Worm (Caenorhabditis elegans) whole organism, L4 larva: ENCODE data around the gene nfki-1.
A peak's percentile ranks its signal among the peaks of the same experiment; 100 is the strongest.

Experiments
- D1046.2 ChIP-seq: fragments of 200-800 bp; sonication (Bioruptor generic); IDR thresholded peaks from 2 replicates; pipeline ENCODE4 v1.3.6; 2022; ENCODE audit warnings: missing genetic modification characterization, missing compliant biosample characterization
- F10B5.3 ChIP-seq: sonication (generic microtip); optimal IDR thresholded peaks from 2 replicates; lab custom pipeline; 2016; ENCODE audit warnings: mild to moderate bottlenecking, missing genetic modification characterization, missing compliant biosample characterization
- F26F4.8 ChIP-seq: fragments of 200-800 bp; sonication (Bioruptor generic); conservative IDR thresholded peaks from 2 replicates; pipeline ENCODE4 v1.3.6; 2022; ENCODE audit warnings: missing genetic modification characterization, missing compliant biosample characterization
- F37D6.2 ChIP-seq: sonication (generic microtip); optimal IDR thresholded peaks from 2 replicates; lab custom pipeline; 2016; ENCODE audit warnings: mild to moderate bottlenecking, missing genetic modification characterization, missing compliant biosample characterization
- F44E2.7 ChIP-seq: fragments of 200-800 bp; sonication (Bioruptor generic); IDR thresholded peaks from 2 replicates; pipeline ENCODE4 v2.1.2; 2022; ENCODE audit warnings: missing genetic modification characterization, missing compliant biosample characterization
- F49E8.2 ChIP-seq: sonication (generic microtip); optimal IDR thresholded peaks from 2 replicates; lab custom pipeline; 2016; ENCODE audit warnings: missing compliant biosample characterization, mild to moderate bottlenecking, missing genetic modification characterization, borderline replicate concordance
- R02D3.7 ChIP-seq: fragments of 150-350 bp; sonication (generic microtip); optimal IDR thresholded peaks from 3 replicates; lab custom pipeline; 2014; ENCODE audit warnings: missing biosample characterization, missing genetic modification characterization
- Y105C5A.15 ChIP-seq: fragments of 200-800 bp; sonication (Bioruptor generic); IDR thresholded peaks from 2 replicates; pipeline ENCODE4 v1.3.6; 2022; ENCODE audit warnings: missing genetic modification characterization, missing compliant biosample characterization
- Y5F2A.4 ChIP-seq: fragments of 200-800 bp; sonication (Bioruptor generic); optimal IDR thresholded peaks from 2 replicates; lab custom pipeline; 2018; ENCODE audit warnings: mild to moderate bottlenecking, missing genetic modification characterization, missing compliant biosample characterization
- aha-1 ChIP-seq: fragments of 150-350 bp; peaks from one replicate; lab custom pipeline; 2014; ENCODE audit warnings: missing biosample characterization, missing genetic modification characterization
- ama-1 ChIP-seq: fragments of 150-350 bp; optimal IDR thresholded peaks from 2 replicates; lab custom pipeline; 2014; ENCODE audit warnings: inconsistent platforms, mixed read lengths
- cey-2 ChIP-seq: sonication (generic microtip); optimal IDR thresholded peaks from 3 replicates; lab custom pipeline; 2017; ENCODE audit warnings: missing genetic modification characterization, mild to moderate bottlenecking, missing compliant biosample characterization, antibody characterized with exemption, borderline replicate concordance; ENCODE audit not compliant: insufficient read depth
- daf-12 ChIP-seq: fragments of 150-350 bp; optimal IDR thresholded peaks from 2 replicates; lab custom pipeline; 2014; ENCODE audit warnings: missing biosample characterization, missing genetic modification reagents, missing genetic modification characterization
- dmd-8 ChIP-seq: fragments of 200-800 bp; sonication (Bioruptor generic); IDR thresholded peaks from 2 replicates; pipeline ENCODE4 v1.3.6; 2022; ENCODE audit warnings: missing genetic modification characterization, missing compliant biosample characterization
- dpl-1 ChIP-seq: fragments of 150-350 bp; optimal IDR thresholded peaks from 2 replicates; lab custom pipeline; 2014; ENCODE audit warnings: missing biosample characterization, missing genetic modification reagents, missing genetic modification characterization
- duxl-1 ChIP-seq: sonication (generic microtip); optimal IDR thresholded peaks from 2 replicates; lab custom pipeline; 2016; ENCODE audit warnings: mild to moderate bottlenecking, missing genetic modification characterization, moderate library complexity, missing compliant biosample characterization; ENCODE audit not compliant: poor library complexity
- gei-8 ChIP-seq: fragments of 200-800 bp; sonication (Bioruptor generic); optimal IDR thresholded peaks from 2 replicates; lab custom pipeline; 2018; ENCODE audit warnings: mild to moderate bottlenecking, missing genetic modification characterization, missing compliant biosample characterization
- hif-1 ChIP-seq, 2 experiments: sonication (generic microtip); optimal IDR thresholded peaks; 2 replicates each; lab custom pipeline; 2016 to 2017; ENCODE audit warnings: missing compliant biosample characterization in 2 of 2, missing genetic modification characterization in 2 of 2, missing genetic modification reagents in 2 of 2, missing genotype in 2 of 2, mild to moderate bottlenecking in 1 of 2
- lin-1 ChIP-seq: fragments of 200-800 bp; sonication (Bioruptor generic); IDR thresholded peaks from 2 replicates; pipeline ENCODE4 v1.3.6; 2022; ENCODE audit warnings: missing genetic modification reagents, missing genetic modification characterization, missing compliant biosample characterization
- lin-13 ChIP-seq: fragments of 150-350 bp; optimal IDR thresholded peaks from 2 replicates; lab custom pipeline; 2014; ENCODE audit warnings: missing biosample characterization, missing genetic modification reagents, missing genetic modification characterization
- lin-15B ChIP-seq: fragments of 150-350 bp; sonication (generic microtip); optimal IDR thresholded peaks from 3 replicates; lab custom pipeline; 2014; ENCODE audit warnings: missing biosample characterization, missing genetic modification characterization
- lin-29 ChIP-seq: fragments of 200-800 bp; sonication (Bioruptor generic); IDR thresholded peaks from 2 replicates; pipeline ENCODE4 v1.3.6; 2022; ENCODE audit warnings: missing genetic modification reagents, missing genetic modification characterization, missing compliant biosample characterization
- lin-38 ChIP-seq: fragments of 200-800 bp; sonication (Bioruptor generic); IDR thresholded peaks from 2 replicates; pipeline ENCODE4 v1.3.6; 2022; ENCODE audit warnings: missing genetic modification reagents, missing genetic modification characterization, missing compliant biosample characterization
- lin-39 ChIP-seq: fragments of 150-350 bp; optimal IDR thresholded peaks from 2 replicates; lab custom pipeline; 2014; ENCODE audit warnings: missing biosample characterization, missing genetic modification reagents, missing genetic modification characterization
- lir-3 ChIP-seq: sonication (generic microtip); optimal IDR thresholded peaks from 2 replicates; lab custom pipeline; 2016; ENCODE audit warnings: mild to moderate bottlenecking, missing genetic modification characterization, missing compliant biosample characterization
- lsy-2 ChIP-seq, 2 experiments: fragments of 150-350 bp in 1 of 2; sonication (generic microtip) in 1 of 2; optimal IDR thresholded peaks; 2 replicates each; lab custom pipeline; 2014 to 2017; ENCODE audit warnings: missing biosample characterization in 2 of 2, missing genetic modification characterization in 2 of 2
- madf-5 ChIP-seq, 2 experiments: fragments of 200-800 bp; sonication (Bioruptor generic); IDR thresholded peaks; 2 replicates each; pipeline ENCODE4 v1.3.6; 2022; ENCODE audit warnings: missing compliant biosample characterization in 2 of 2, missing genetic modification characterization in 2 of 2
- madf-9 ChIP-seq: fragments of 200-800 bp; sonication (Bioruptor generic); conservative IDR thresholded peaks from 2 replicates; pipeline ENCODE4 v1.3.6; 2022; ENCODE audit warnings: missing genetic modification reagents, missing genetic modification characterization, missing compliant biosample characterization
- mdl-1 ChIP-seq, 2 experiments: fragments of 150-350 bp in 1 of 2; sonication (generic microtip) in 1 of 2; optimal IDR thresholded peaks; 2 replicates each; lab custom pipeline; 2014 to 2017; ENCODE audit warnings: missing biosample characterization in 2 of 2, missing genetic modification characterization in 2 of 2
- mep-1 ChIP-seq: fragments of 150-350 bp; sonication (generic microtip); optimal IDR thresholded peaks from 3 replicates; lab custom pipeline; 2014; ENCODE audit warnings: missing biosample characterization, missing genetic modification characterization
- mes-2 ChIP-seq: sonication (generic microtip); optimal IDR thresholded peaks from 2 replicates; lab custom pipeline; 2016; ENCODE audit warnings: missing genotype, mild to moderate bottlenecking, missing genetic modification characterization, missing compliant biosample characterization; ENCODE audit not compliant: poor library complexity, severe bottlenecking
- mxl-2 ChIP-seq: fragments of 200-800 bp; sonication (Bioruptor generic); conservative IDR thresholded peaks from 2 replicates; pipeline ENCODE4 v1.3.6; 2022; ENCODE audit warnings: missing genetic modification reagents, missing genetic modification characterization, missing compliant biosample characterization
- mxl-3 ChIP-seq: fragments of 200-800 bp; sonication (Bioruptor generic); optimal IDR thresholded peaks from 2 replicates; lab custom pipeline; 2018; ENCODE audit warnings: mild to moderate bottlenecking, missing genetic modification characterization, missing compliant biosample characterization
- nhr-237 ChIP-seq: sonication (generic microtip); optimal IDR thresholded peaks from 2 replicates; lab custom pipeline; 2017; ENCODE audit warnings: missing biosample characterization, missing genetic modification characterization
- nhr-25 ChIP-seq: sonication (generic microtip); optimal IDR thresholded peaks from 2 replicates; lab custom pipeline; 2017; ENCODE audit warnings: missing genetic modification characterization, mild to moderate bottlenecking, missing compliant biosample characterization, antibody characterized with exemption, moderate library complexity, borderline replicate concordance; ENCODE audit not compliant: insufficient read depth
- nhr-41 ChIP-seq: fragments of 200-800 bp; sonication (Bioruptor generic); IDR thresholded peaks from 2 replicates; pipeline ENCODE4 v1.3.6; 2022; ENCODE audit warnings: missing genetic modification reagents, missing genetic modification characterization, missing compliant biosample characterization
- nhr-42 ChIP-seq: fragments of 200-800 bp; sonication (Bioruptor generic); IDR thresholded peaks from 2 replicates; pipeline ENCODE4 v1.3.6; 2022; ENCODE audit warnings: missing genetic modification characterization, missing compliant biosample characterization
- nhr-48 ChIP-seq: sonication (generic microtip); optimal IDR thresholded peaks from 2 replicates; lab custom pipeline; 2016; ENCODE audit warnings: mild to moderate bottlenecking, missing genetic modification characterization, missing compliant biosample characterization
- nhr-6 ChIP-seq: fragments of 150-350 bp; optimal IDR thresholded peaks from 2 replicates; lab custom pipeline; 2014; ENCODE audit warnings: missing biosample characterization, missing genetic modification characterization
- nhr-77 ChIP-seq: fragments of 150-350 bp; optimal IDR thresholded peaks from 2 replicates; lab custom pipeline; 2014; ENCODE audit warnings: missing biosample characterization, missing genetic modification characterization
- pha-4 ChIP-seq, 2 experiments: fragments of 150-350 bp in 1 of 2; fragments of 200-800 bp in 1 of 2; sonication (Bioruptor generic) in 1 of 2; IDR thresholded peaks in 1 of 2; optimal IDR thresholded peaks in 1 of 2; 2 replicates each; pipeline versions ENCODE4 v1.3.6 to Lab custom; 2014 to 2022; ENCODE audit warnings: missing genetic modification characterization in 2 of 2, missing genetic modification reagents in 2 of 2, missing biosample characterization in 1 of 2, missing compliant biosample characterization in 1 of 2
- php-3 ChIP-seq: fragments of 200-800 bp; sonication (Bioruptor generic); IDR thresholded peaks from 2 replicates; pipeline ENCODE4 v1.3.6; 2022; ENCODE audit warnings: missing genetic modification reagents, missing genetic modification characterization, missing compliant biosample characterization
- pqm-1 ChIP-seq: sonication (generic microtip); optimal IDR thresholded peaks from 2 replicates; lab custom pipeline; 2017; ENCODE audit warnings: missing biosample characterization, missing genetic modification characterization
- skn-1 ChIP-seq: fragments of 150-350 bp; optimal IDR thresholded peaks from 2 replicates; lab custom pipeline; 2014; ENCODE audit warnings: missing biosample characterization, missing genetic modification characterization
- snpc-4 ChIP-seq: fragments of 150-350 bp; optimal IDR thresholded peaks from 2 replicates; lab custom pipeline; 2014; ENCODE audit warnings: missing biosample characterization, missing genetic modification characterization
- spr-1 ChIP-seq: sonication (generic microtip); optimal IDR thresholded peaks from 2 replicates; lab custom pipeline; 2016; ENCODE audit warnings: mild to moderate bottlenecking, missing genetic modification characterization, missing compliant biosample characterization
- unc-62 ChIP-seq, 3 experiments: fragments of 150-350 bp in 1 of 3; sonication (generic microtip); optimal IDR thresholded peaks in 2 of 3; peaks in 1 of 3; 1 replicate in 1 of 3; 2 replicates in 2 of 3; lab custom pipeline; 2014 to 2017; ENCODE audit warnings: missing biosample characterization in 3 of 3, missing genetic modification characterization in 3 of 3, missing genetic modification reagents in 3 of 3, missing genotype in 1 of 3
- vab-7 ChIP-seq: fragments of 200-800 bp; sonication (Bioruptor generic); IDR thresholded peaks from 2 replicates; pipeline ENCODE4 v1.3.6; 2022; ENCODE audit warnings: missing genetic modification reagents, missing genetic modification characterization, missing compliant biosample characterization
- zfp-2 ChIP-seq: sonication (generic microtip); optimal IDR thresholded peaks from 2 replicates; lab custom pipeline; 2016; ENCODE audit warnings: mild to moderate bottlenecking, missing genetic modification characterization, missing compliant biosample characterization
- zfp-3 ChIP-seq: fragments of 200-800 bp; sonication (Bioruptor generic); conservative IDR thresholded peaks from 2 replicates; pipeline ENCODE4 v1.3.6; 2022; ENCODE audit warnings: missing genetic modification reagents, missing genetic modification characterization, missing compliant biosample characterization

nfki-1 gene

DNA sequence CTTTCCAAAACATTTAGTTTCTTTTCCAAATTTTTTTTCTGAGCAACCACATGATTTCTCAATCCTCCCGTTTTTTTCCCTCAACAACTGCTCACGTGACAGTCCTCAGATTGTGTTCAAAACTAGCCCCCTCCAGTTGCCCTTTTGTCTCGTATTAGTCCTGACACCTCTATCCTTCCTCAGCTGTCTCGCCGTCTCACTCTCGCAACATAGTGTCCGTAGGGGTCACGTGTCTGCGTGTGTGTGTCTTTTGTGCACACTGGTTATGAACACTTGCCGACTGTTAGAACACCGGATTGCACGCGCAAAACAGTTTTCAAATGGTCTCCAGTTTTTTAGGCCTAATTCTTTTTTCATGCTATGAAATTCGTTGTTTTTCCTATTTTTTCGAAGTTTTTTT lies 10.2 kb downstream of the nfki-1 start (continued):
- TF ChIP-seq pha-4 (GFP tag; IDR thresholded peaks at IDR 0.05; lab: Robert Waterston, UW): peak; percentile 61; the same call in 1 of the 2 replicates
- no peak for TF ChIP-seq pha-4 (tag; optimal IDR thresholded peaks at IDR 0.05; lab: Kevin White, UChicago)
- TF ChIP-seq dmd-8 (GFP tag; lab: Robert Waterston, UW): no peak
- TF ChIP-seq F44E2.7 (GFP tag; lab: Robert Waterston, UW): no peak
- peak in 1 of 2 experiments; percentile 43 for TF ChIP-seq unc-62 (GFP tag; optimal IDR thresholded peaks at IDR 0.05 in 1 of 2; lab: Kevin White, UChicago)
- TF ChIP-seq unc-62 (tag; optimal IDR thresholded peaks at IDR 0.05; lab: Kevin White, UChicago): no peak
- TF ChIP-seq F49E8.2 (tag; lab: Kevin White, UChicago): no peak
- no peak for TF ChIP-seq ama-1
- peak; percentile 46 to 94 for TF ChIP-seq mdl-1 (tag; optimal IDR thresholded peaks at IDR 0.05; lab: Kevin White, UChicago)
- TF ChIP-seq zfp-2 (tag; lab: Kevin White, UChicago): no peak
- no peak for TF ChIP-seq gei-8 (GFP tag; lab: Kevin White, UChicago)
- TF ChIP-seq duxl-1 (tag; lab: Kevin White, UChicago): peak; percentile 3
- TF ChIP-seq nhr-6 (tag; lab: Kevin White, UChicago): peak; percentile 4
- TF ChIP-seq pqm-1: no peak
- no peak for TF ChIP-seq lin-1 (GFP tag; lab: Robert Waterston, UW)
- TF ChIP-seq daf-12 (tag; lab: Kevin White, UChicago): no peak
- TF ChIP-seq mes-2 (tag; lab: Kevin White, UChicago): peak; percentile 47
- TF ChIP-seq Y105C5A.15 (GFP tag; lab: Robert Waterston, UW): no peak
- no peak for TF ChIP-seq nhr-42
- no peak for TF ChIP-seq skn-1 (tag; lab: Kevin White, UChicago)
- no peak for TF ChIP-seq nhr-41
- TF ChIP-seq php-3: no peak
- TF ChIP-seq lin-13 (GFP tag; lab: Kevin White, UChicago): peak; percentile 30
- TF ChIP-seq spr-1 (tag; lab: Kevin White, UChicago): peak; percentile 8
- TF ChIP-seq F10B5.3 (tag; lab: Kevin White, UChicago): no peak
- TF ChIP-seq nhr-237 (tag; lab: Kevin White, UChicago): no peak
- TF ChIP-seq lir-3 (tag; lab: Kevin White, UChicago): no peak
- no peak for TF ChIP-seq dpl-1 (GFP tag; lab: Kevin White, UChicago)
- 0 out of 2 replicates have a peak, but pooled peaks have one; percentile 31 for TF ChIP-seq zfp-3 (GFP tag; lab: Robert Waterston, UW)
- TF ChIP-seq snpc-4: no peak
- TF ChIP-seq cey-2 (tag; lab: Kevin White, UChicago): no peak
- no peak for TF ChIP-seq lin-38 (GFP tag; lab: Robert Waterston, UW)
- peak; percentile 82 for TF ChIP-seq mxl-3 (GFP tag; lab: Kevin White, UChicago)
- peak; percentile 14 for TF ChIP-seq nhr-48 (tag; lab: Kevin White, UChicago)
- no peak for TF ChIP-seq lin-15B (tag; lab: Kevin White, UChicago)
- TF ChIP-seq vab-7: no peak
- TF ChIP-seq hif-1 (tag; optimal IDR thresholded peaks at IDR 0.05; lab: Kevin White, UChicago): peak in 1 of 2 experiments; percentile 75
- TF ChIP-seq madf-5 (GFP tag; IDR thresholded peaks at IDR 0.05; lab: Robert Waterston, UW): no peak
- TF ChIP-seq Y5F2A.4 (GFP tag; lab: Kevin White, UChicago): no peak
- no peak for TF ChIP-seq madf-9 (GFP tag; lab: Robert Waterston, UW)
- TF ChIP-seq mep-1 (tag; lab: Kevin White, UChicago): peak; percentile 92
- peak; percentile 49; the same call in 1 of the 2 replicates for TF ChIP-seq lin-29 (GFP tag; lab: Robert Waterston, UW)
- TF ChIP-seq R02D3.7 (tag; lab: Kevin White, UChicago): no peak
- TF ChIP-seq F37D6.2 (tag; lab: Kevin White, UChicago): peak; percentile 52
- peak; percentile 53 to 81 for TF ChIP-seq lsy-2 (tag; optimal IDR thresholded peaks at IDR 0.05; lab: Kevin White, UChicago)
- TF ChIP-seq nhr-25 (tag; lab: Kevin White, UChicago): no peak
- no peak for TF ChIP-seq F26F4.8 (GFP tag; lab: Robert Waterston, UW)
- TF ChIP-seq nhr-77 (tag; lab: Kevin White, UChicago): no peak
- TF ChIP-seq D1046.2 (GFP tag; lab: Robert Waterston, UW): no peak
- TF ChIP-seq lin-39 (tag; lab: Kevin White, UChicago): no peak
- peak; percentile 97 for TF ChIP-seq aha-1 (tag; lab: Kevin White, UChicago)
- no peak for TF ChIP-seq mxl-2 (GFP tag; lab: Robert Waterston, UW)
